Worm (Caenorhabditis elegans) whole organism, late embryonic: ENCODE results near the gene F40E12.1.

Source experiments
- F13H6.1 ChIP-seq: sonication (generic microtip); optimal IDR thresholded peaks from 2 replicates; lab custom pipeline; 2016; ENCODE audit warnings: missing genetic modification characterization, missing compliant biosample characterization
- K02D7.2 ChIP-seq: sonication (generic microtip); optimal IDR thresholded peaks from 2 replicates; lab custom pipeline; 2017; ENCODE audit warnings: mild to moderate bottlenecking, missing genetic modification characterization, missing compliant biosample characterization
- K09A11.1 ChIP-seq: sonication (generic microtip); optimal IDR thresholded peaks from 2 replicates; lab custom pipeline; 2017; ENCODE audit warnings: antibody characterized with exemption, mild to moderate bottlenecking, missing genetic modification characterization, missing compliant biosample characterization; ENCODE audit not compliant: insufficient read depth
- T23F11.4 ChIP-seq: fragments of 200-800 bp; sonication (Bioruptor generic); optimal IDR thresholded peaks from 2 replicates; lab custom pipeline; 2018; ENCODE audit warnings: mild to moderate bottlenecking, missing genetic modification characterization, missing compliant biosample characterization
- Y22D7AL.16 ChIP-seq: sonication (generic microtip); optimal IDR thresholded peaks from 2 replicates; lab custom pipeline; 2016; ENCODE audit warnings: missing genetic modification characterization, missing compliant biosample characterization
- ahr-1 ChIP-seq: sonication (generic microtip); optimal IDR thresholded peaks from 2 replicates; lab custom pipeline; 2016; ENCODE audit warnings: missing genetic modification characterization, missing compliant biosample characterization
- ceh-14 ChIP-seq: sonication (generic microtip); optimal IDR thresholded peaks from 2 replicates; lab custom pipeline; 2016; ENCODE audit warnings: missing genotype, missing genetic modification characterization, missing compliant biosample characterization
- ceh-19 ChIP-seq: fragments of 200-800 bp; sonication (Bioruptor generic); optimal IDR thresholded peaks from 2 replicates; lab custom pipeline; 2018; ENCODE audit warnings: mild to moderate bottlenecking, missing genetic modification characterization, missing compliant biosample characterization
- ceh-22 ChIP-seq: sonication (generic microtip); optimal IDR thresholded peaks from 2 replicates; lab custom pipeline; 2017; ENCODE audit warnings: missing biosample characterization, missing genetic modification characterization
- ceh-24 ChIP-seq: sonication (generic microtip); optimal IDR thresholded peaks from 2 replicates; lab custom pipeline; 2016; ENCODE audit warnings: mild to moderate bottlenecking, missing genetic modification characterization, missing compliant biosample characterization
- ceh-45 ChIP-seq: fragments of 200-800 bp; sonication (Bioruptor generic); IDR thresholded peaks from 2 replicates; pipeline ENCODE4 v1.3.6; 2022; ENCODE audit warnings: missing genetic modification reagents, missing genetic modification characterization, missing compliant biosample characterization
- ceh-6 ChIP-seq: fragments of 200-800 bp; sonication (Bioruptor generic); optimal IDR thresholded peaks from 2 replicates; lab custom pipeline; 2018; ENCODE audit warnings: mild to moderate bottlenecking, missing genetic modification characterization, missing compliant biosample characterization
- dmd-4 ChIP-seq: sonication (generic microtip); optimal IDR thresholded peaks from 2 replicates; lab custom pipeline; 2016; ENCODE audit warnings: borderline replicate concordance, missing genetic modification characterization, missing compliant biosample characterization
- dve-1 ChIP-seq: sonication (generic microtip); optimal IDR thresholded peaks from 2 replicates; lab custom pipeline; 2017; ENCODE audit warnings: antibody characterized with exemption, mild to moderate bottlenecking, missing genetic modification characterization, missing compliant biosample characterization
- elt-4 ChIP-seq: sonication (generic microtip); optimal IDR thresholded peaks from 2 replicates; lab custom pipeline; 2016; ENCODE audit warnings: missing genetic modification characterization, missing compliant biosample characterization
- ets-4 ChIP-seq: sonication (generic microtip); optimal IDR thresholded peaks from 2 replicates; lab custom pipeline; 2016; ENCODE audit warnings: missing genetic modification characterization, missing compliant biosample characterization
- fax-1 ChIP-seq: sonication (generic microtip); optimal IDR thresholded peaks from 2 replicates; lab custom pipeline; 2016; ENCODE audit warnings: missing genotype, missing genetic modification characterization, missing compliant biosample characterization
- fkh-10 ChIP-seq: fragments of 150-350 bp; optimal IDR thresholded peaks from 2 replicates; lab custom pipeline; 2014; ENCODE audit warnings: missing biosample characterization, missing genetic modification reagents, missing genetic modification characterization
- gmeb-2 ChIP-seq: sonication (generic microtip); optimal IDR thresholded peaks from 2 replicates; lab custom pipeline; 2016; ENCODE audit warnings: missing genetic modification characterization, inconsistent platforms, missing compliant biosample characterization
- hlh-15 ChIP-seq: sonication (generic microtip); optimal IDR thresholded peaks from 2 replicates; lab custom pipeline; 2016; ENCODE audit warnings: missing genetic modification characterization, missing compliant biosample characterization
- lin-11 ChIP-seq: fragments of 200-800 bp; sonication (Bioruptor generic); optimal IDR thresholded peaks from 2 replicates; lab custom pipeline; 2018; ENCODE audit warnings: mild to moderate bottlenecking, missing genetic modification characterization, missing compliant biosample characterization
- madf-2 ChIP-seq: sonication (generic microtip); optimal IDR thresholded peaks from 2 replicates; lab custom pipeline; 2017; ENCODE audit warnings: missing genetic modification characterization, missing compliant biosample characterization
- mec-3 ChIP-seq: sonication (generic microtip); optimal IDR thresholded peaks from 2 replicates; lab custom pipeline; 2016; ENCODE audit warnings: borderline replicate concordance, missing genetic modification characterization, missing compliant biosample characterization
- nhr-11 ChIP-seq: fragments of 150-350 bp; optimal IDR thresholded peaks from 2 replicates; lab custom pipeline; 2014; ENCODE audit warnings: missing biosample characterization, missing genetic modification characterization
- nhr-232 ChIP-seq: sonication (generic microtip); optimal IDR thresholded peaks from 2 replicates; lab custom pipeline; 2016; ENCODE audit warnings: missing genetic modification characterization, missing compliant biosample characterization
- npax-4 ChIP-seq: sonication (generic microtip); optimal IDR thresholded peaks from 2 replicates; lab custom pipeline; 2016; ENCODE audit warnings: missing genetic modification characterization, missing compliant biosample characterization
- pax-1 ChIP-seq: fragments of 150-350 bp; optimal IDR thresholded peaks from 2 replicates; lab custom pipeline; 2014; ENCODE audit warnings: missing biosample characterization, missing genetic modification characterization
- pha-2 ChIP-seq: sonication (generic microtip); optimal IDR thresholded peaks from 2 replicates; lab custom pipeline; 2017; ENCODE audit warnings: mild to moderate bottlenecking, missing genetic modification characterization, missing compliant biosample characterization
- pqm-1 ChIP-seq: sonication (generic microtip); optimal IDR thresholded peaks from 2 replicates; lab custom pipeline; 2016; ENCODE audit warnings: missing genetic modification characterization, missing compliant biosample characterization
- ref-2 ChIP-seq: sonication (generic microtip); optimal IDR thresholded peaks from 2 replicates; lab custom pipeline; 2016; ENCODE audit warnings: missing genetic modification characterization, missing compliant biosample characterization
- sdc-2 ChIP-seq: sonication (generic microtip); optimal IDR thresholded peaks from 2 replicates; lab custom pipeline; 2016; ENCODE audit warnings: missing genotype, missing genetic modification characterization, missing compliant biosample characterization
- sox-2 ChIP-seq: fragments of 200-800 bp; sonication (Bioruptor generic); IDR thresholded peaks from 2 replicates; pipeline ENCODE4 v1.3.6; 2022; ENCODE audit warnings: missing genetic modification reagents, missing genetic modification characterization, missing compliant biosample characterization
- sox-4 ChIP-seq: sonication (generic microtip); optimal IDR thresholded peaks from 2 replicates; lab custom pipeline; 2017; ENCODE audit warnings: mild to moderate bottlenecking, missing genetic modification characterization, inconsistent platforms, missing compliant biosample characterization
- tbx-2 ChIP-seq: sonication (generic microtip); optimal IDR thresholded peaks from 2 replicates; lab custom pipeline; 2016; ENCODE audit warnings: missing genetic modification characterization, missing compliant biosample characterization
- tbx-7 ChIP-seq: sonication (generic microtip); optimal IDR thresholded peaks from 2 replicates; lab custom pipeline; 2016; ENCODE audit warnings: missing genotype, missing genetic modification characterization, missing compliant biosample characterization
- ttx-3 ChIP-seq: sonication (generic microtip); optimal IDR thresholded peaks from 2 replicates; lab custom pipeline; 2016; ENCODE audit warnings: missing genetic modification reagents, missing genetic modification characterization, missing compliant biosample characterization
- unc-42 ChIP-seq: sonication (generic microtip); optimal IDR thresholded peaks from 2 replicates; lab custom pipeline; 2016; ENCODE audit warnings: missing genotype, missing genetic modification characterization, missing compliant biosample characterization
- unc-55 ChIP-seq: sonication (generic microtip); optimal IDR thresholded peaks from 2 replicates; lab custom pipeline; 2017; ENCODE audit warnings: missing biosample characterization, missing genetic modification reagents, missing genetic modification characterization
- unc-86 ChIP-seq: sonication (generic microtip); optimal IDR thresholded peaks from 2 replicates; lab custom pipeline; 2016; ENCODE audit warnings: missing genetic modification characterization, missing compliant biosample characterization

Gene F40E12.1

DNA sequence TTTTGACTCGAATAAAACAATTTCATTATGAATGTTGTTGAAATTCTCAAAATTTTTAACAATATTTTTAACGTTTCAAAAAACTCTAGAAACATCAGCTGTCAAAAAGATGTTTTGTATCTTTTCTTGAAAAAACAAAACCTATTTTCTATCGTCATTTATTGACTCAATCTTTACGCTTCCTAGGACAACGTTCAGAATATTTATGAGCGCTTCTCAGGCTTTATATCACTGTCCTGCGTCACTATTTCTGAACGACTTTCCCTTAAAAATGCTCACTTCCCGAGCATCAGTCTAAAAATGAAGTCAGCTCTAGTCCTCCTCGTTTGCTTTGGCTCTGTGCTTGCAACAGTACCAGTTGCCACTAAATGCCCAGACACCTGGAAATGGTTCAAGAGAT, 39.5 kb upstream of the F40E12.1 start, which contains the start of gene clec-133:
TSS of gene clec-133 (plus strand) at position 301 of the 400 bp plus-strand sequence.
- TF ChIP-seq mec-3 (tag; lab: Kevin White, UChicago) (no peak), ceh-24 (no peak), madf-2 (tag; lab: Kevin White, UChicago) (no peak), unc-86 (tag; lab: Kevin White, UChicago) (no peak), sox-4 (tag; lab: Kevin White, UChicago) (no peak), hlh-15 (no peak), K02D7.2 (tag; lab: Kevin White, UChicago) (no peak), pha-2 (no peak), ceh-22 (tag; lab: Kevin White, UChicago) (no peak), elt-4 (tag; lab: Kevin White, UChicago) (no peak), tbx-7 (no peak), ceh-45 (GFP tag; lab: Robert Waterston, UW) (no peak), K09A11.1 (no peak), Y22D7AL.16 (no peak), gmeb-2 (tag; lab: Kevin White, UChicago) (no peak), fax-1 (tag; lab: Kevin White, UChicago) (no peak), unc-42 (no peak), ceh-14 (no peak), nhr-11 (tag; lab: Kevin White, UChicago) (no peak), dmd-4 (no peak)

ce11 chrII:3579767-3580166, 37.8 kb upstream of the F40E12.1 start, which contains the start of gene clec-134:
TSS of gene clec-134 (plus strand) at chrII:3580067.
- no peak for TF ChIP-seq unc-55 (GFP tag; lab: Kevin White, UChicago)
- TF ChIP-seq ceh-24, result no peak
- TF ChIP-seq fkh-10, result no peak
- no peak for TF ChIP-seq sox-2
- TF ChIP-seq nhr-232, result no peak
- no peak for TF ChIP-seq T23F11.4 (GFP tag; lab: Kevin White, UChicago)
- no peak for TF ChIP-seq pax-1 (tag; lab: Kevin White, UChicago)
- no peak for TF ChIP-seq ref-2 (tag; lab: Kevin White, UChicago)
- no peak for TF ChIP-seq ceh-19 (GFP tag; lab: Kevin White, UChicago)
- no peak for TF ChIP-seq npax-4 (tag; lab: Kevin White, UChicago)
- no peak for TF ChIP-seq K02D7.2 (tag; lab: Kevin White, UChicago)
- TF ChIP-seq pqm-1 (tag; lab: Kevin White, UChicago), result no peak
- no peak for TF ChIP-seq dve-1
- no peak for TF ChIP-seq tbx-2 (tag; lab: Kevin White, UChicago)
- TF ChIP-seq F13H6.1 (tag; lab: Kevin White, UChicago), result no peak
- no peak for TF ChIP-seq ets-4 (tag; lab: Kevin White, UChicago)
- no peak for TF ChIP-seq ttx-3 (tag; lab: Kevin White, UChicago)
- TF ChIP-seq ceh-14, result no peak
- no peak for TF ChIP-seq lin-11
- no peak for TF ChIP-seq ceh-6 (GFP tag; lab: Kevin White, UChicago)

- TF ChIP-seq sox-2, result no peak
These were observed 35.9 kb upstream of the F40E12.1 start, which contains the start of gene srh-59 for ce11 chrII:3581752-3582151. TSS of gene srh-59 (plus strand) at chrII:3582052.

DNA sequence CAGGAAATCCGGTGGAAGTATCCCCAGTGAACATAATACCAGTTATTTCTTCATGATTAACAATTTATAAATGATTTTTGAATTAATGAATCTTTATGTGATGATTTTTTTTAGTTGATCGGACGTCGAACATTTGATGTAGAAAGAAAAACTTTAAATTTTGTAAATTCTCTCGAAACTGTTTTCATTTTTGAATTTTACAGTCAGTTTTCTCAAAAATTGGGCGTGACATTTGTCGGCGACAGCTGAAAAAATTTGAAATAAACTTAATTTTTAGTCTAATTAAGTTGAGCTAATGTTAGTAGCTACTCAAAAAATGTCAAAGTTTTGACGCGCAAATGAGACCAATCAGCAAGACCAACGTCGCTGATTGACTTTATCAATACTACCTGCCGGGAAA, 34.2 kb upstream of the F40E12.1 start, which contains the start of gene srh-60:
TSS of gene srh-60 (plus strand) at position 301 of the 400 bp plus-strand sequence.
- TF ChIP-seq sdc-2 (tag; lab: Kevin White, UChicago), result no peak
- TF ChIP-seq ahr-1 (tag; lab: Kevin White, UChicago), result no peak
- no peak for TF ChIP-seq pqm-1 (tag; lab: Kevin White, UChicago)
- no peak for TF ChIP-seq elt-4 (tag; lab: Kevin White, UChicago)
